Worm (Caenorhabditis elegans) whole organism, L2 larva: Measurements from ENCODE around the gene dgk-1.

Experiments used
- R02D3.7 ChIP-seq: fragments of 150-350 bp; optimal IDR thresholded peaks from 2 replicates; lab custom pipeline; 2014; ENCODE audit warnings: missing biosample characterization, missing genetic modification characterization
- ama-1 ChIP-seq: fragments of 150-350 bp; optimal IDR thresholded peaks from 2 replicates; lab custom pipeline; 2018; ENCODE audit warnings: inconsistent platforms
- ceh-82 ChIP-seq: fragments of 150-350 bp; optimal IDR thresholded peaks from 2 replicates; lab custom pipeline; 2014; ENCODE audit warnings: missing biosample characterization, missing genetic modification characterization
- lin-13 ChIP-seq: fragments of 150-350 bp; optimal IDR thresholded peaks from 2 replicates; lab custom pipeline; 2014; ENCODE audit warnings: missing biosample characterization, missing genetic modification reagents, missing genetic modification characterization
- lsy-2 ChIP-seq, 2 experiments: fragments of 150-350 bp in 1 of 2; sonication (generic microtip) in 1 of 2; optimal IDR thresholded peaks; 2 replicates each; lab custom pipeline; 2014 to 2017; ENCODE audit warnings: missing biosample characterization in 2 of 2, missing genetic modification characterization in 2 of 2
- skn-1 ChIP-seq: sonication (generic microtip); optimal IDR thresholded peaks from 2 replicates; lab custom pipeline; 2017; ENCODE audit warnings: missing biosample characterization, missing genetic modification characterization
- zag-1 ChIP-seq: fragments of 150-350 bp; optimal IDR thresholded peaks from 2 replicates; lab custom pipeline; 2014; ENCODE audit warnings: missing biosample characterization, missing genetic modification characterization
- ztf-11 ChIP-seq: sonication (generic microtip); optimal IDR thresholded peaks from 2 replicates; lab custom pipeline; 2017; ENCODE audit warnings: missing biosample characterization, missing genetic modification characterization

- TF ChIP-seq ceh-82 = no peak
- TF ChIP-seq skn-1 (tag; lab: Kevin White, UChicago) = no peak
- no peak for TF ChIP-seq ama-1 (lab: Kevin White, UChicago)
- TF ChIP-seq lin-13 (GFP tag; lab: Kevin White, UChicago) = no peak
- TF ChIP-seq lsy-2 (tag; optimal IDR thresholded peaks at IDR 0.05; lab: Kevin White, UChicago) = no peak
- no peak for TF ChIP-seq zag-1
- TF ChIP-seq R02D3.7 (tag; lab: Kevin White, UChicago) = no peak
- TF ChIP-seq ztf-11 (tag; lab: Kevin White, UChicago) = no peak
Measured at ce11 chrX:938269-938883, 52.9 kb downstream of the dgk-1 start, which contains the start of gene F53H8.3.
